Worm (Caenorhabditis elegans): ENCODE measurements around the gene sre-4.

DNA sequence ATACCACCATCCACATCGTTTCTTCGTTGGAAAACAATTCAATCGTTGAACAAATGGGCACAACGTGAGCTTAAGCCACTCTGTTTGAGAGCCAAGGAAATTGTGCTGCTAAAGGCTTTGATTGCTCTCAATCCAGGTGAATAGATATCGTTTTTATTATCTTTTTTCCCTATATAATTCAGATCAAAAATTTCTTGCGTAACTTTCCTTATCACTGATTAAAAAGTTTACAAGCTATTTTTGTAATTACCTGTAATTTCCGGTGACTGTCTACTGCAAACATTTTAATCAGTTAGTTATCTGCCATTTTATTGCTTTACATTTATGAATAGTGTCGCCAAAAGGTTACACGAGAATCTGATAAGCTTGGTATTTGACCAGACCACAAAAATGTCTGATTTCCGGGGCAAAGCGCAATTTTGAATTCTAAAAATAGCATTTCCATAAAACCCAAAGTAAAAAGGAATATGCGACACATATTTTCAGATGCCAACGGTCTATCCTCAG is 21.9 kb downstream of the sre-4 start:
- TF ChIP-seq syd-9 (tag; optimal IDR thresholded peaks at IDR 0.05): no peak
- no peak for TF ChIP-seq ceh-22 (tag; optimal IDR thresholded peaks at IDR 0.05)
- TF ChIP-seq F13H6.1 (tag; optimal IDR thresholded peaks at IDR 0.05): no peak
- no peak for TF ChIP-seq dve-1 (tag; optimal IDR thresholded peaks at IDR 0.05)
- TF ChIP-seq tbx-2 (tag; optimal IDR thresholded peaks at IDR 0.05): no peak
- no peak for TF ChIP-seq madf-2 (tag; optimal IDR thresholded peaks at IDR 0.05)
- no peak for TF ChIP-seq ceh-18 (tag; optimal IDR thresholded peaks at IDR 0.05)
- no peak for TF ChIP-seq ceh-9 (tag; optimal IDR thresholded peaks at IDR 0.05)
- no peak for TF ChIP-seq C38D4.7 (GFP tag; optimal IDR thresholded peaks at IDR 0.05)
- no peak for TF ChIP-seq nhr-11 (tag; optimal IDR thresholded peaks at IDR 0.05)
- TF ChIP-seq elt-2 (tag; optimal IDR thresholded peaks at IDR 0.05): no peak
- TF ChIP-seq C08G9.2 (tag; optimal IDR thresholded peaks at IDR 0.05): no peak
- no peak for TF ChIP-seq ama-1 (optimal IDR thresholded peaks at IDR 0.05)

Measured in whole organism, late embryonic.